Worm (Caenorhabditis elegans) whole organism, young adult: ENCODE results near the gene srbc-67.

Experiments
- F33H1.4 ChIP-seq: fragments of 200-800 bp; sonication (Bioruptor generic); IDR thresholded peaks from 2 replicates; pipeline ENCODE4 v1.3.6; 2022; ENCODE audit warnings: missing genetic modification reagents, missing genetic modification characterization, missing compliant biosample characterization
- F39B2.1 ChIP-seq: fragments of 200-800 bp; sonication (Bioruptor generic); IDR thresholded peaks from 2 replicates; pipeline ENCODE4 v1.3.6; 2022; ENCODE audit warnings: missing genetic modification reagents, missing genetic modification characterization, missing compliant biosample characterization
- F49E8.2 ChIP-seq: sonication (generic microtip); optimal IDR thresholded peaks from 3 replicates; lab custom pipeline; 2017; ENCODE audit warnings: missing genetic modification characterization, mild to moderate bottlenecking, missing compliant biosample characterization, antibody characterized with exemption, moderate library complexity; ENCODE audit not compliant: insufficient read depth
- F57A8.1 ChIP-seq: fragments of 200-800 bp; sonication (Bioruptor generic); optimal IDR thresholded peaks from 2 replicates; lab custom pipeline; 2018; ENCODE audit warnings: mild to moderate bottlenecking, missing genetic modification characterization, moderate library complexity, missing compliant biosample characterization
- K11D2.4 ChIP-seq: fragments of 200-800 bp; sonication (Bioruptor generic); IDR thresholded peaks from 2 replicates; pipeline ENCODE4 v1.3.6; 2022; ENCODE audit warnings: missing genetic modification reagents, missing genetic modification characterization, missing compliant biosample characterization
- T26A5.8 ChIP-seq: sonication (generic microtip); optimal IDR thresholded peaks from 2 replicates; lab custom pipeline; 2016; ENCODE audit warnings: missing genetic modification characterization, missing compliant biosample characterization
- Y79H2A.3 ChIP-seq: fragments of 200-800 bp; sonication (Bioruptor generic); conservative IDR thresholded peaks from 2 replicates; pipeline ENCODE4 v1.3.6; 2022; ENCODE audit warnings: missing genetic modification reagents, missing genetic modification characterization, missing compliant biosample characterization
- athp-1 ChIP-seq: sonication (generic microtip); optimal IDR thresholded peaks from 2 replicates; lab custom pipeline; 2017; ENCODE audit warnings: mild to moderate bottlenecking, missing genetic modification characterization, missing compliant biosample characterization
- attf-3 ChIP-seq: fragments of 200-800 bp; sonication (Bioruptor generic); conservative IDR thresholded peaks from 2 replicates; pipeline ENCODE4 v1.3.6; 2022; ENCODE audit warnings: missing genetic modification reagents, missing genetic modification characterization, missing compliant biosample characterization
- attf-5 ChIP-seq: fragments of 200-800 bp; sonication (Bioruptor generic); optimal IDR thresholded peaks from 2 replicates; lab custom pipeline; 2018; ENCODE audit warnings: mild to moderate bottlenecking, missing genetic modification characterization, missing compliant biosample characterization
- attf-6 ChIP-seq: fragments of 200-800 bp; sonication (Bioruptor generic); IDR thresholded peaks from 2 replicates; pipeline ENCODE4 v1.3.6; 2022; ENCODE audit warnings: missing genetic modification reagents, missing genetic modification characterization, missing compliant biosample characterization
- bed-1 ChIP-seq: fragments of 200-800 bp; sonication (Bioruptor generic); IDR thresholded peaks from 2 replicates; pipeline ENCODE4 v1.3.6; 2022; ENCODE audit warnings: missing genetic modification reagents, missing genetic modification characterization, missing compliant biosample characterization
- ccch-3 ChIP-seq: fragments of 200-800 bp; sonication (Bioruptor generic); optimal IDR thresholded peaks from 2 replicates; lab custom pipeline; 2018; ENCODE audit warnings: mild to moderate bottlenecking, missing genetic modification characterization, missing compliant biosample characterization
- cebp-1 ChIP-seq, 2 experiments: fragments of 200-800 bp in 1 of 2; sonication (Bioruptor generic) in 1 of 2; sonication (generic microtip) in 1 of 2; IDR thresholded peaks in 1 of 2; optimal IDR thresholded peaks in 1 of 2; 2 replicates each; pipeline versions ENCODE4 v1.3.6 to Lab custom; 2017 to 2022; ENCODE audit warnings: missing compliant biosample characterization in 2 of 2, missing genetic modification characterization in 2 of 2, mild to moderate bottlenecking in 1 of 2, missing genetic modification reagents in 1 of 2, moderate library complexity in 1 of 2
- ceh-40 ChIP-seq: fragments of 200-800 bp; sonication (Bioruptor generic); IDR thresholded peaks from 2 replicates; pipeline ENCODE4 v1.3.6; 2022; ENCODE audit warnings: missing genetic modification characterization, missing compliant biosample characterization
- ceh-79 ChIP-seq: sonication (generic microtip); optimal IDR thresholded peaks from 2 replicates; lab custom pipeline; 2017; ENCODE audit warnings: mild to moderate bottlenecking, missing genetic modification characterization, missing compliant biosample characterization
- ceh-91 ChIP-seq: fragments of 200-800 bp; sonication (Bioruptor generic); IDR thresholded peaks from 2 replicates; pipeline ENCODE4 v1.3.6; 2022; ENCODE audit warnings: missing genetic modification reagents, missing genetic modification characterization, missing compliant biosample characterization
- dox-1 ChIP-seq: fragments of 200-800 bp; sonication (Bioruptor generic); IDR thresholded peaks from 2 replicates; pipeline ENCODE4 v1.3.6; 2022; ENCODE audit warnings: missing genetic modification reagents, missing genetic modification characterization, missing compliant biosample characterization
- dpff-1 ChIP-seq: sonication (generic microtip); optimal IDR thresholded peaks from 2 replicates; lab custom pipeline; 2017; ENCODE audit warnings: mild to moderate bottlenecking, missing genetic modification characterization, missing compliant biosample characterization
- efl-1 ChIP-seq: fragments of 150-350 bp; optimal IDR thresholded peaks from 2 replicates; lab custom pipeline; 2014; ENCODE audit warnings: missing biosample characterization, missing genetic modification reagents, missing genetic modification characterization
- egl-18 ChIP-seq: fragments of 200-800 bp; sonication (Bioruptor generic); IDR thresholded peaks from 2 replicates; pipeline ENCODE4 v1.3.6; 2022; ENCODE audit warnings: missing genetic modification reagents, missing genetic modification characterization, missing compliant biosample characterization
- ekl-4 ChIP-seq: fragments of 200-800 bp; sonication (Bioruptor generic); IDR thresholded peaks from 2 replicates; pipeline ENCODE4 v1.3.6; 2022; ENCODE audit warnings: missing genetic modification reagents, missing genetic modification characterization, missing compliant biosample characterization
- hlh-12 ChIP-seq: sonication (generic microtip); optimal IDR thresholded peaks from 2 replicates; lab custom pipeline; 2016; ENCODE audit warnings: missing genetic modification characterization, missing compliant biosample characterization
- hlh-26 ChIP-seq: fragments of 200-800 bp; sonication (Bioruptor generic); conservative IDR thresholded peaks from 2 replicates; pipeline ENCODE4 v1.3.6; 2022; ENCODE audit warnings: missing genetic modification reagents, missing genetic modification characterization, missing compliant biosample characterization
- hmg-20 ChIP-seq: fragments of 200-800 bp; sonication (Bioruptor generic); IDR thresholded peaks from 2 replicates; pipeline ENCODE4 v1.3.6; 2022; ENCODE audit warnings: missing genetic modification reagents, missing genetic modification characterization, missing compliant biosample characterization
- lag-1 ChIP-seq: fragments of 200-800 bp; sonication (Bioruptor generic); IDR thresholded peaks from 2 replicates; pipeline ENCODE4 v1.3.6; 2022; ENCODE audit warnings: missing genetic modification reagents, missing genetic modification characterization, missing compliant biosample characterization
- let-526 ChIP-seq: fragments of 200-800 bp; sonication (Bioruptor generic); IDR thresholded peaks from 2 replicates; pipeline ENCODE4 v1.3.6; 2022; ENCODE audit warnings: missing genetic modification reagents, missing genetic modification characterization, missing compliant biosample characterization
- let-607 ChIP-seq, 2 experiments: fragments of 200-800 bp in 1 of 2; sonication (Bioruptor generic) in 1 of 2; sonication (generic microtip) in 1 of 2; optimal IDR thresholded peaks; 2 replicates each; lab custom pipeline; 2016 to 2018; ENCODE audit warnings: mild to moderate bottlenecking in 2 of 2, missing compliant biosample characterization in 2 of 2, missing genetic modification characterization in 2 of 2, moderate library complexity in 2 of 2, missing genotype in 1 of 2
- lin-35 ChIP-seq, 3 experiments: fragments of 150-350 bp in 2 of 3; sonication (generic microtip) in 1 of 3; optimal IDR thresholded peaks; 2 replicates each; lab custom pipeline; 2014 to 2018; ENCODE audit warnings: missing biosample characterization in 3 of 3, missing genetic modification characterization in 3 of 3, missing genetic modification reagents in 3 of 3
- lin-54 ChIP-seq: fragments of 200-800 bp; sonication (Bioruptor generic); optimal IDR thresholded peaks from 2 replicates; lab custom pipeline; 2018; ENCODE audit warnings: mild to moderate bottlenecking, missing genetic modification characterization, missing compliant biosample characterization
- madf-6 ChIP-seq: fragments of 200-800 bp; sonication (Bioruptor generic); IDR thresholded peaks from 2 replicates; pipeline ENCODE4 v1.3.6; 2022; ENCODE audit warnings: missing genetic modification reagents, missing genetic modification characterization, missing compliant biosample characterization
- mcd-1 ChIP-seq: fragments of 200-800 bp; sonication (Bioruptor generic); IDR thresholded peaks from 2 replicates; pipeline ENCODE4 v1.3.6; 2022; ENCODE audit warnings: missing genetic modification reagents, missing genetic modification characterization, missing compliant biosample characterization
- nhr-120 ChIP-seq: fragments of 200-800 bp; sonication (Bioruptor generic); IDR thresholded peaks from 2 replicates; pipeline ENCODE4 v1.3.6; 2022; ENCODE audit warnings: missing genetic modification characterization, missing compliant biosample characterization
- nhr-179 ChIP-seq: sonication (generic microtip); optimal IDR thresholded peaks from 2 replicates; lab custom pipeline; 2016; ENCODE audit warnings: mild to moderate bottlenecking, missing genetic modification characterization, missing compliant biosample characterization
- nhr-27 ChIP-seq: fragments of 200-800 bp; sonication (Bioruptor generic); optimal IDR thresholded peaks from 2 replicates; lab custom pipeline; 2018; ENCODE audit warnings: mild to moderate bottlenecking, missing genetic modification characterization, moderate library complexity, missing compliant biosample characterization
- rcor-1 ChIP-seq: fragments of 200-800 bp; sonication (Bioruptor generic); IDR thresholded peaks from 2 replicates; pipeline ENCODE4 v1.3.6; 2022; ENCODE audit warnings: missing genetic modification reagents, missing genetic modification characterization, missing compliant biosample characterization
- rpc-1 ChIP-seq, 2 experiments: fragments of 150-350 bp in 1 of 2; sonication (generic microtip) in 1 of 2; optimal IDR thresholded peaks; 2 replicates each; lab custom pipeline; 2014 to 2018; ENCODE audit warnings: missing biosample characterization in 1 of 2, missing genetic modification characterization in 1 of 2, missing genetic modification reagents in 1 of 2, missing genotype in 1 of 2
- snpc-4 ChIP-seq, 5 experiments: fragments of 150-350 bp in 1 of 5; sonication (generic microtip) in 4 of 5; optimal IDR thresholded peaks; 2 replicates each; lab custom pipeline; 2014 to 2018; ENCODE audit warnings: missing genetic modification characterization in 5 of 5, missing biosample characterization in 3 of 5, antibody characterized with exemption in 2 of 5, mild to moderate bottlenecking in 2 of 5, missing compliant biosample characterization in 2 of 5, missing genotype in 2 of 5, moderate library complexity in 2 of 5, missing genetic modification reagents in 1 of 5
- sptf-2 ChIP-seq: fragments of 200-800 bp; sonication (Bioruptor generic); optimal IDR thresholded peaks from 2 replicates; lab custom pipeline; 2018; ENCODE audit warnings: mild to moderate bottlenecking, missing genetic modification characterization, missing compliant biosample characterization
- tbp1 ChIP-seq: fragments of 200-800 bp; sonication (Bioruptor generic); optimal IDR thresholded peaks from 2 replicates; lab custom pipeline; 2018; ENCODE audit warnings: mild to moderate bottlenecking, missing genetic modification characterization, missing compliant biosample characterization
- tbx-9 ChIP-seq: sonication (generic microtip); optimal IDR thresholded peaks from 2 replicates; lab custom pipeline; 2016; ENCODE audit warnings: borderline replicate concordance, missing genetic modification characterization, inconsistent platforms, missing compliant biosample characterization
- tlf-1 ChIP-seq: fragments of 200-800 bp; sonication (Bioruptor generic); optimal IDR thresholded peaks from 2 replicates; lab custom pipeline; 2018; ENCODE audit warnings: mild to moderate bottlenecking, missing genetic modification characterization, missing compliant biosample characterization
- unc-130 ChIP-seq: sonication (generic microtip); optimal IDR thresholded peaks from 2 replicates; lab custom pipeline; 2016; ENCODE audit warnings: missing genetic modification reagents, missing genetic modification characterization, missing compliant biosample characterization
- unc-62 ChIP-seq: fragments of 150-350 bp; optimal IDR thresholded peaks from 2 replicates; lab custom pipeline; 2014; ENCODE audit warnings: missing biosample characterization, missing genetic modification reagents, missing genetic modification characterization
- zim-3 ChIP-seq: sonication (generic microtip); optimal IDR thresholded peaks from 2 replicates; lab custom pipeline; 2017; ENCODE audit warnings: mild to moderate bottlenecking, missing genetic modification characterization, moderate library complexity, missing compliant biosample characterization
- ztf-28 ChIP-seq: fragments of 200-800 bp; sonication (Bioruptor generic); IDR thresholded peaks from 2 replicates; pipeline ENCODE4 v1.3.6; 2022; ENCODE audit warnings: missing genetic modification reagents, missing genetic modification characterization, missing compliant biosample characterization

The srbc-67 gene

DNA sequence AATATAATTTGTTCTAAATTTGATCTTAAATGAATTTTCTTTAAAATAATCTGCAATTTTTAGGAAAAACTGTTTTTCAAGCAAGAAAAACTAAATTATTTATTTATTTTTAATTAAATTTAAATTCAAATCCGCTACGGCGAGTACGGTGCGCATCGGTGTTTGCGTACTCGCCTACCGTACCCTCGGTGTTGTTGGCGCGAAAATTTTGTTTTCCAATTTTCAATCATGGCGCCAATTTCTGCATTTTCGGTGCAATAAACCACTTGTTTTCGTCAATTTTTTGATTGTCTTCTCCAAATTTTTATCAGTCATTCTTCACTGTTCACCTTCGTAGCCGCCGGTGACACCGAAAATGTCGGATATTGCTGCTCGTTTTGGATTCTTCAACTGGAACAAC lies 37.8 kb upstream of the srbc-67 start, which contains the start of gene pygl-1 (continued):
- no peak for TF ChIP-seq bed-1 (GFP tag; lab: Robert Waterston, UW)
- TF ChIP-seq ceh-91 (GFP tag; lab: Robert Waterston, UW) = peak; percentile 99
- TF ChIP-seq hlh-12 (tag; lab: Kevin White, UChicago) = no peak
- TF ChIP-seq lin-35 (GFP tag; optimal IDR thresholded peaks at IDR 0.05; lab: Kevin White, UChicago) = peak in 2 of 3 experiments; percentile 35 to 90
- no peak for TF ChIP-seq hlh-26 (GFP tag; lab: Robert Waterston, UW)
- no peak for TF ChIP-seq sptf-2
- no peak for TF ChIP-seq hmg-20 (GFP tag; lab: Robert Waterston, UW)
- TF ChIP-seq lag-1 (GFP tag; lab: Robert Waterston, UW) = no peak
- TF ChIP-seq ekl-4 (GFP tag; lab: Robert Waterston, UW) = peak; percentile 62; the same call in 1 of the 2 replicates
- no peak for TF ChIP-seq unc-62 (GFP tag; lab: Kevin White, UChicago)
- peak; percentile 59 for TF ChIP-seq tbp1 (GFP tag; lab: Kevin White, UChicago)
- TF ChIP-seq athp-1 (tag; lab: Kevin White, UChicago) = peak; percentile 48
- no peak for TF ChIP-seq attf-5
- no peak for TF ChIP-seq nhr-27 (tag; lab: Kevin White, UChicago)
- peak; percentile 81 for TF ChIP-seq attf-6 (GFP tag; lab: Robert Waterston, UW)
- TF ChIP-seq F49E8.2 (tag; lab: Kevin White, UChicago) = peak; percentile 61
- TF ChIP-seq efl-1 (GFP tag; lab: Kevin White, UChicago) = peak; percentile 99
- peak; percentile 86 for TF ChIP-seq F33H1.4 (GFP tag; lab: Robert Waterston, UW)
- TF ChIP-seq rcor-1 = peak; percentile 90
- TF ChIP-seq zim-3 = no peak
- TF ChIP-seq cebp-1 (GFP tag; IDR thresholded peaks at IDR 0.05; lab: Robert Waterston, UW) = no peak
- TF ChIP-seq cebp-1 (tag; optimal IDR thresholded peaks at IDR 0.05; lab: Kevin White, UChicago) = no peak
- peak; percentile 94 for TF ChIP-seq tlf-1 (GFP tag; lab: Kevin White, UChicago)
- no peak for TF ChIP-seq F39B2.1 (GFP tag; lab: Robert Waterston, UW)
- peak; percentile 84 for TF ChIP-seq attf-3 (GFP tag; lab: Robert Waterston, UW)
- peak; percentile 73 for TF ChIP-seq mcd-1 (GFP tag; lab: Robert Waterston, UW)
- TF ChIP-seq snpc-4 (GFP tag; optimal IDR thresholded peaks at IDR 0.05; lab: Kevin White, UChicago) = peak; percentile 27
- TF ChIP-seq snpc-4 (tag; optimal IDR thresholded peaks at IDR 0.05; lab: Kevin White, UChicago) = peak in 2 of 4 experiments; percentile 35 to 65
- TF ChIP-seq ceh-40 = no peak
- no peak for TF ChIP-seq ceh-79 (tag; lab: Kevin White, UChicago)
- no peak for TF ChIP-seq egl-18 (GFP tag; lab: Robert Waterston, UW)
- TF ChIP-seq let-607 (tag; optimal IDR thresholded peaks at IDR 0.05; lab: Kevin White, UChicago) = no peak
- TF ChIP-seq madf-6 (GFP tag; lab: Robert Waterston, UW) = peak; percentile 99
- TF ChIP-seq nhr-120 (GFP tag; lab: Robert Waterston, UW) = no peak
- TF ChIP-seq lin-54 (GFP tag; lab: Kevin White, UChicago) = peak; percentile 94
- TF ChIP-seq unc-130 (GFP tag; lab: Kevin White, UChicago) = peak; percentile 95
- no peak for TF ChIP-seq dpff-1
- TF ChIP-seq ccch-3 (GFP tag; lab: Kevin White, UChicago) = no peak
- TF ChIP-seq T26A5.8 (tag; lab: Kevin White, UChicago) = no peak
- peak; percentile 87 for TF ChIP-seq dox-1 (GFP tag; lab: Robert Waterston, UW)
- TF ChIP-seq F57A8.1 (GFP tag; lab: Kevin White, UChicago) = no peak
- no peak for TF ChIP-seq nhr-179 (tag; lab: Kevin White, UChicago)
- peak; percentile 69; the same call in 1 of the 2 replicates for TF ChIP-seq ztf-28 (GFP tag; lab: Robert Waterston, UW)
- no peak for TF ChIP-seq let-526 (GFP tag; lab: Robert Waterston, UW)
- TF ChIP-seq K11D2.4 (GFP tag; lab: Robert Waterston, UW) = no peak
- TF ChIP-seq rpc-1 (optimal IDR thresholded peaks at IDR 0.05; lab: Kevin White, UChicago) = no peak
- TF ChIP-seq rpc-1 (tag; optimal IDR thresholded peaks at IDR 0.05; lab: Kevin White, UChicago) = no peak
- no peak for TF ChIP-seq tbx-9 (tag; lab: Kevin White, UChicago)
- peak; percentile 84 for TF ChIP-seq Y79H2A.3
